Fruit fly (Drosophila melanogaster): ENCODE results near the gene cac.

DNA sequence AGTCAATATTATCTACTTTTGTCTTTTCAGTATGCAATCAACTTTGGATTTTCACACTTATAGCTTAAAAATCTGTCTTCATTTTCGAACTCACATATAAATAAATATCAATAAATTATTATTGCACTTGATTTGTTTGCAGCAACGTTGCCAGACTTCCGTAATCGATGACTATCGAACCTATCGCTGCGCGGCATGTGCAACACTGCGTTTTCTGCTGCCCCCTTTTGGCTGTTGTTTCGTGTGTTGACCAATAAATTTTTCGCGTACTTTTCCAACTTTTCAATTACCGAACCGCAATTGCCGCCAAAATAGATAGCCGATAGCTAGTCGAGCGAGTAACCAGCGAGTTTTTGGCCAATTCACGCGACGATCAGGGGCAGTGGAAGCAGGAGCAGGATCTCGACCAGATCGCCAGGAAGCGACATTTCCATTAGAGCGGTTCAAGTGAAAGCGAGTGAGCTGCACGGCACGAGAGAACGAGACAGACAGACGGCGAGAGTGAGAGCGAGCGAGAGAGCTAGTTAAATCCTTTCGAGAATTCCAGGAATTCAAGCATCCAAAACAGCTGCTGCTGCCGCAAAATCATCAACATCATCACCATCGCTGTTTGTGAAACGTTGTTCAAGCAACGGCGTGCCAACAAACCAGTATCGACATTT lies 33.7 kb upstream of the cac start, which contains the start of gene Lsm12a:
- peak; percentile 31 for TF ChIP-seq Mnt (GFP tag; optimal IDR thresholded peaks at IDR 0.05)
- TF ChIP-seq bab1 (GFP tag; optimal IDR thresholded peaks at IDR 0.05) = peak; percentile 4
- no peak for TF ChIP-seq Hr96 (GFP tag; optimal IDR thresholded peaks at IDR 0.05)
- TF ChIP-seq kay (GFP tag; ENCODE audit: borderline replicate concordance) = no peak
- TF ChIP-seq CG11617 (GFP tag; optimal IDR thresholded peaks at IDR 0.05) = no peak
- no peak for TF ChIP-seq CG12768 (GFP tag; optimal IDR thresholded peaks at IDR 0.05)
- TF ChIP-seq toe (GFP tag; optimal IDR thresholded peaks at IDR 0.05) = no peak
- no peak for TF ChIP-seq Clk (GFP tag; optimal IDR thresholded peaks at IDR 0.05)
- TF ChIP-seq CG5204 (GFP tag; optimal IDR thresholded peaks at IDR 0.05) = no peak
- no peak for TF ChIP-seq CG33017 (tag; optimal IDR thresholded peaks at IDR 0.05)
- no peak for TF ChIP-seq cic (GFP tag; optimal IDR thresholded peaks at IDR 0.05)
- TF ChIP-seq tj (GFP tag; optimal IDR thresholded peaks at IDR 0.05) = no peak
- TF ChIP-seq Crg-1 (GFP tag; optimal IDR thresholded peaks at IDR 0.05) = no peak
- TF ChIP-seq ovo (GFP tag; optimal IDR thresholded peaks at IDR 0.05) = no peak
